Fruit fly (Drosophila melanogaster) whole organism, prepupa: Measurements from ENCODE around the gene mbt.

ENCODE experiments used
- Blimp-1 ChIP-seq: fragments of 200-800 bp; sonication (Bioruptor generic); optimal IDR thresholded peaks from 3 replicates; lab custom pipeline; 2017; ENCODE audit warnings: missing biosample characterization, missing genetic modification characterization, mild to moderate bottlenecking, moderate library complexity, missing genetic modification reagents
- CG7368 ChIP-seq: fragments of 200-800 bp; sonication (Bioruptor generic); optimal IDR thresholded peaks from 3 replicates; lab custom pipeline; 2016; ENCODE audit warnings: missing biosample characterization, missing genetic modification characterization
- Ets21C ChIP-seq: fragments of 200-800 bp; sonication (Bioruptor generic); optimal IDR thresholded peaks from 3 replicates; lab custom pipeline; 2016; ENCODE audit warnings: missing biosample characterization, missing genetic modification characterization
- Lpt ChIP-seq: fragments of 200-800 bp; sonication (Bioruptor generic); optimal IDR thresholded peaks from 3 replicates; lab custom pipeline; 2016; ENCODE audit warnings: missing biosample characterization, missing genetic modification characterization
- Sox102F ChIP-seq: fragments of 200-800 bp; sonication (Bioruptor generic); optimal IDR thresholded peaks from 2 replicates; lab custom pipeline; 2016; ENCODE audit warnings: missing biosample characterization, mild to moderate bottlenecking, missing genetic modification characterization
- cyc ChIP-seq: fragments of 200-800 bp; sonication (Bioruptor generic); optimal IDR thresholded peaks from 3 replicates; lab custom pipeline; 2016; ENCODE audit warnings: missing biosample characterization, missing genetic modification characterization
- net ChIP-seq: fragments of 200-800 bp; sonication (Bioruptor generic); optimal IDR thresholded peaks from 3 replicates; lab custom pipeline; 2016; ENCODE audit warnings: missing biosample characterization, missing genetic modification characterization

- no peak for TF ChIP-seq Sox102F
- TF ChIP-seq Ets21C (GFP tag; lab: Kevin White, UChicago): no peak
- no peak for TF ChIP-seq Blimp-1 (GFP tag; lab: Kevin White, UChicago)
- no peak for TF ChIP-seq CG7368 (GFP tag; lab: Kevin White, UChicago)
- TF ChIP-seq net (GFP tag; lab: Kevin White, UChicago): no peak
- TF ChIP-seq cyc: no peak
- TF ChIP-seq Lpt (GFP tag; lab: Kevin White, UChicago): no peak
Measured at dm6 chrX:16643363-16643946, 33.0 kb downstream of the mbt start.
